Worm (Caenorhabditis elegans) whole organism, mixed stage, embryonic: ENCODE results near the gene Y113G7A.12.

Experiments used
- ceh-83 ChIP-seq: fragments of 200-800 bp; sonication (Bioruptor generic); optimal IDR thresholded peaks from 2 replicates; lab custom pipeline; 2018; ENCODE audit warnings: mild to moderate bottlenecking, missing genetic modification characterization, missing compliant biosample characterization
- cnd-1 ChIP-seq: fragments of 200-800 bp; sonication (Bioruptor generic); optimal IDR thresholded peaks from 2 replicates; lab custom pipeline; 2018; ENCODE audit warnings: mild to moderate bottlenecking, missing genetic modification characterization, missing compliant biosample characterization
- lin-13 ChIP-seq: fragments of 150-350 bp; optimal IDR thresholded peaks from 2 replicates; lab custom pipeline; 2014; ENCODE audit warnings: missing biosample characterization, missing genetic modification characterization
- lsy-2 ChIP-seq: fragments of 150-350 bp; optimal IDR thresholded peaks from 2 replicates; lab custom pipeline; 2014; ENCODE audit warnings: missing biosample characterization, missing genetic modification characterization
- mls-2 ChIP-seq: sonication (generic microtip); optimal IDR thresholded peaks from 2 replicates; lab custom pipeline; 2016; ENCODE audit warnings: mild to moderate bottlenecking, missing genetic modification characterization, moderate library complexity, missing compliant biosample characterization
- nhr-28 ChIP-seq: fragments of 150-350 bp; optimal IDR thresholded peaks from 2 replicates; lab custom pipeline; 2014; ENCODE audit warnings: missing biosample characterization, missing genetic modification characterization
- nhr-76 ChIP-seq: sonication (generic microtip); optimal IDR thresholded peaks from 2 replicates; lab custom pipeline; 2017; ENCODE audit warnings: missing biosample characterization, missing genetic modification characterization
- pha-4 ChIP-seq: fragments of 150-350 bp; optimal IDR thresholded peaks from 2 replicates; lab custom pipeline; 2018; ENCODE audit warnings: missing biosample characterization, missing genetic modification reagents, missing genetic modification characterization
- unc-62 ChIP-seq: fragments of 150-350 bp; optimal IDR thresholded peaks from 2 replicates; lab custom pipeline; 2014; ENCODE audit warnings: missing biosample characterization, missing genetic modification reagents, missing genetic modification characterization
- zip-8 ChIP-seq: fragments of 150-350 bp; optimal IDR thresholded peaks from 2 replicates; lab custom pipeline; 2014; ENCODE audit warnings: missing biosample characterization, missing genetic modification characterization

- TF ChIP-seq lin-13 (tag; lab: Kevin White, UChicago) (no peak), zip-8 (no peak), unc-62 (GFP tag; lab: Kevin White, UChicago) (no peak), mls-2 (tag; lab: Kevin White, UChicago) (no peak), pha-4 (tag; lab: Kevin White, UChicago) (no peak), lsy-2 (no peak), nhr-76 (no peak), nhr-28 (tag; lab: Kevin White, UChicago) (no peak), cnd-1 (tag; lab: Kevin White, UChicago) (no peak), ceh-83 (GFP tag; lab: Kevin White, UChicago) (no peak)
These were observed 49.9 kb downstream of the Y113G7A.12 start, which contains the start of the genes fbxa-115 and Y113G7B.27 for ce11 chrV:20192102-20192880.
